Fruit fly (Drosophila melanogaster): ENCODE measurements around the gene a6.

Gene a6

dm6 chrX:1669214-1669613 lies 26.5 kb downstream of the a6 start, which contains the start of the genes CG3740 and hfw (continued):
- TF ChIP-seq croc (GFP tag; conservative IDR thresholded peaks at IDR 0.05), result peak; percentile 50; the same call in 2 of the 3 replicates
- TF ChIP-seq CG33213 (GFP tag; optimal IDR thresholded peaks at IDR 0.05), result no peak
- TF ChIP-seq C15 (GFP tag; IDR thresholded peaks at IDR 0.05), result peak; percentile 23; the same call in 1 of the 3 replicates
- TF ChIP-seq CoRest (tag; optimal IDR thresholded peaks at IDR 0.05), result peak; percentile 78
- no peak for TF ChIP-seq CG34376 (GFP tag; optimal IDR thresholded peaks at IDR 0.05)
- peak; percentile 46 for TF ChIP-seq stwl (tag; optimal IDR thresholded peaks at IDR 0.05)
- TF ChIP-seq Max (GFP tag; optimal IDR thresholded peaks at IDR 0.05), result peak; percentile 34
- peak; percentile 60 for TF ChIP-seq YL-1 (GFP tag; optimal IDR thresholded peaks at IDR 0.05)
- TF ChIP-seq mirr (GFP tag; optimal IDR thresholded peaks at IDR 0.05), result no peak
- TF ChIP-seq zfh2 (GFP tag; optimal IDR thresholded peaks at IDR 0.05), result peak; percentile 39
- TF ChIP-seq Vsx1 (GFP tag; optimal IDR thresholded peaks at IDR 0.05), result no peak
- TF ChIP-seq Bteb2 (GFP tag; optimal IDR thresholded peaks at IDR 0.05), result peak; percentile 19
- peak; percentile 81 for TF ChIP-seq CG17829 (tag; optimal IDR thresholded peaks at IDR 0.05)
- TF ChIP-seq CG4617 (GFP tag; optimal IDR thresholded peaks at IDR 0.05; ENCODE audit: borderline replicate concordance), result peak; percentile 8
- TF ChIP-seq CG8290 (GFP tag; optimal IDR thresholded peaks at IDR 0.05), result peak; percentile 51
- peak in 1 of 2 experiments; percentile 29 for TF ChIP-seq CG8290 (tag; optimal IDR thresholded peaks at IDR 0.05)
- peak; percentile 66 for TF ChIP-seq tin (GFP tag; optimal IDR thresholded peaks at IDR 0.05)
- TF ChIP-seq org-1 (GFP tag; optimal IDR thresholded peaks at IDR 0.05), result no peak
- TF ChIP-seq vnd (GFP tag; IDR thresholded peaks at IDR 0.05; ENCODE audit: partially characterized antibody), result peak; percentile 91
- peak; percentile 73 for TF ChIP-seq CG4424 (GFP tag; optimal IDR thresholded peaks at IDR 0.05)
- no peak for TF ChIP-seq fd64A (GFP tag; optimal IDR thresholded peaks at IDR 0.05)
- peak; percentile 25 for TF ChIP-seq CG13894 (tag; optimal IDR thresholded peaks at IDR 0.05)
- no peak for TF ChIP-seq run (tag; optimal IDR thresholded peaks at IDR 0.05)
- TF ChIP-seq sug (tag; optimal IDR thresholded peaks at IDR 0.05), result peak; percentile 68
- TF ChIP-seq CG32767 (GFP tag; IDR thresholded peaks at IDR 0.05), result no peak
- TF ChIP-seq CG32532 (GFP tag; IDR thresholded peaks at IDR 0.05), result peak; percentile 82
- TF ChIP-seq CG32772 (GFP tag; IDR thresholded peaks at IDR 0.05), result peak; percentile 74
- peak; percentile 60 for TF ChIP-seq Oli (tag; optimal IDR thresholded peaks at IDR 0.05)
- peak; percentile 54 for TF ChIP-seq slou (GFP tag; optimal IDR thresholded peaks at IDR 0.05)
- TF ChIP-seq cg (GFP tag; optimal IDR thresholded peaks at IDR 0.05), result no peak
- peak; percentile 75 for TF ChIP-seq corto (GFP tag; optimal IDR thresholded peaks at IDR 0.05)
- no peak for TF ChIP-seq sim (GFP tag; IDR thresholded peaks at IDR 0.05)
- TF ChIP-seq CG18476 (GFP tag; optimal IDR thresholded peaks at IDR 0.05), result peak; percentile 31
- peak; percentile 73 for TF ChIP-seq Abd-B (GFP tag; optimal IDR thresholded peaks at IDR 0.05)
- peak; percentile 44 for TF ChIP-seq CG15514 (GFP tag; optimal IDR thresholded peaks at IDR 0.05)
- TF ChIP-seq Hmx (GFP tag; optimal IDR thresholded peaks at IDR 0.05), result no peak
- TF ChIP-seq esg (GFP tag; conservative IDR thresholded peaks at IDR 0.05), result peak; percentile 73
- TF ChIP-seq Sry-β (GFP tag; optimal IDR thresholded peaks at IDR 0.05), result peak; percentile 87
- peak; percentile 57 for TF ChIP-seq MBD-R2 (GFP tag; IDR thresholded peaks at IDR 0.05)
- peak; percentile 87 for TF ChIP-seq nerfin-2 (GFP tag; IDR thresholded peaks at IDR 0.05; ENCODE audit: partially characterized antibody)
- TF ChIP-seq CG10565 (GFP tag; optimal IDR thresholded peaks at IDR 0.05), result no peak
- TF ChIP-seq fd102C (GFP tag; optimal IDR thresholded peaks at IDR 0.05), result no peak
- TF ChIP-seq Sox102F (GFP tag; optimal IDR thresholded peaks at IDR 0.05), result peak; percentile 78
- TF ChIP-seq CG12942 (GFP tag; optimal IDR thresholded peaks at IDR 0.05), result peak; percentile 66
- TF ChIP-seq CG12104 (GFP tag; optimal IDR thresholded peaks at IDR 0.05), result peak; percentile 26
- TF ChIP-seq maf-S (GFP tag; optimal IDR thresholded peaks at IDR 0.05), result no peak
- TF ChIP-seq grau (tag; optimal IDR thresholded peaks at IDR 0.05), result peak; percentile 78
- no peak for TF ChIP-seq prd (optimal IDR thresholded peaks at IDR 0.05)
- TF ChIP-seq prd (GFP tag; IDR thresholded peaks at IDR 0.05), result peak; percentile 89
- TF ChIP-seq HLH3B (GFP tag; IDR thresholded peaks at IDR 0.05), result peak; percentile 68
- no peak for TF ChIP-seq tio (GFP tag; optimal IDR thresholded peaks at IDR 0.05)
